Worm (Caenorhabditis elegans): ENCODE data around the gene F08F1.3.

Gene F08F1.3

ce11 chrX:8386068-8386851 is 42.4 kb upstream of the F08F1.3 start (continued):
- TF ChIP-seq nfyb-1 (GFP tag; IDR thresholded peaks at IDR 0.05) = peak; percentile 62
- peak; percentile 30 for TF ChIP-seq egrh-3 (GFP tag; IDR thresholded peaks at IDR 0.05)
- peak; percentile 73 for TF ChIP-seq rpc-1 (optimal IDR thresholded peaks at IDR 0.05)
- peak; percentile 85 for TF ChIP-seq rpc-1 (tag; optimal IDR thresholded peaks at IDR 0.05)
- no peak for TF ChIP-seq lin-54 (GFP tag; optimal IDR thresholded peaks at IDR 0.05)
- TF ChIP-seq ztf-18 (tag; optimal IDR thresholded peaks at IDR 0.05) = peak; percentile 20
- no peak for TF ChIP-seq F37B4.10 (GFP tag; IDR thresholded peaks at IDR 0.05)
- TF ChIP-seq hmg-1.2 (GFP tag; IDR thresholded peaks at IDR 0.05) = peak; percentile 78
- TF ChIP-seq F52B5.7 (tag; optimal IDR thresholded peaks at IDR 0.05) = no peak
- no peak for TF ChIP-seq F57A8.1 (GFP tag; optimal IDR thresholded peaks at IDR 0.05)
- peak; percentile 46; the same call in 1 of the 2 replicates for TF ChIP-seq cebp-1 (GFP tag; IDR thresholded peaks at IDR 0.05)
- peak; percentile 29 for TF ChIP-seq cebp-1 (tag; optimal IDR thresholded peaks at IDR 0.05)
- peak; percentile 33 for TF ChIP-seq mxl-1 (tag; optimal IDR thresholded peaks at IDR 0.05)
- TF ChIP-seq zfh-2 (GFP tag; conservative IDR thresholded peaks at IDR 0.05) = no peak
- TF ChIP-seq K12H6.12 (tag; optimal IDR thresholded peaks at IDR 0.05) = peak; percentile 21
- TF ChIP-seq ztf-25 (GFP tag; IDR thresholded peaks at IDR 0.05) = peak; percentile 67; the same call in 1 of the 2 replicates
- peak; percentile 85 for TF ChIP-seq lin-26 (GFP tag; IDR thresholded peaks at IDR 0.05)
- no peak for TF ChIP-seq nhr-179 (tag; optimal IDR thresholded peaks at IDR 0.05)
- TF ChIP-seq snpc-4 (GFP tag; optimal IDR thresholded peaks at IDR 0.05) = peak; percentile 39
- TF ChIP-seq snpc-4 (tag; optimal IDR thresholded peaks at IDR 0.05) = peak in 2 of 4 experiments; percentile 17 to 31
- peak; percentile 62 for TF ChIP-seq die-1 (tag; optimal IDR thresholded peaks at IDR 0.05)
- no peak for TF ChIP-seq ztf-22 (GFP tag; optimal IDR thresholded peaks at IDR 0.05)
- TF ChIP-seq dox-1 (GFP tag; IDR thresholded peaks at IDR 0.05) = peak; percentile 65
- peak in 1 of 3 experiments; percentile 75 for TF ChIP-seq lin-35 (GFP tag; optimal IDR thresholded peaks at IDR 0.05)
- no peak for TF ChIP-seq tlf-1 (GFP tag; optimal IDR thresholded peaks at IDR 0.05)
- TF ChIP-seq snpc-1.3 (tag; optimal IDR thresholded peaks at IDR 0.05; ENCODE audit: insufficient read depth) = peak; percentile 74
- TF ChIP-seq lir-1 (GFP tag; conservative IDR thresholded peaks at IDR 0.05) = 0 out of 2 replicates have a peak, but pooled peaks have one; percentile 34
- peak; percentile 43; the same call in 1 of the 2 replicates for TF ChIP-seq ekl-4 (GFP tag; IDR thresholded peaks at IDR 0.05)
- 0 out of 2 replicates have a peak, but pooled peaks have one; percentile 35 for TF ChIP-seq ztf-28 (GFP tag; IDR thresholded peaks at IDR 0.05)
- TF ChIP-seq pbrm-1 (GFP tag; IDR thresholded peaks at IDR 0.05) = peak; percentile 88
- TF ChIP-seq aptf-3 (GFP tag; IDR thresholded peaks at IDR 0.05) = no peak
- TF ChIP-seq somi-1 (GFP tag; optimal IDR thresholded peaks at IDR 0.05) = peak; percentile 18
- peak; percentile 44 for TF ChIP-seq D2030.7 (GFP tag; IDR thresholded peaks at IDR 0.05)
- no peak for TF ChIP-seq Y53F4B.3 (GFP tag; IDR thresholded peaks at IDR 0.05)

ce11 chrX:8390508-8390907 is 38.1 kb upstream of the F08F1.3 start:
- no peak for TF ChIP-seq madf-8 (GFP tag; conservative IDR thresholded peaks at IDR 0.05)
- TF ChIP-seq sdz-38 (tag; optimal IDR thresholded peaks at IDR 0.05) = no peak
- TF ChIP-seq F52B5.7 (tag; optimal IDR thresholded peaks at IDR 0.05) = no peak

DNA sequence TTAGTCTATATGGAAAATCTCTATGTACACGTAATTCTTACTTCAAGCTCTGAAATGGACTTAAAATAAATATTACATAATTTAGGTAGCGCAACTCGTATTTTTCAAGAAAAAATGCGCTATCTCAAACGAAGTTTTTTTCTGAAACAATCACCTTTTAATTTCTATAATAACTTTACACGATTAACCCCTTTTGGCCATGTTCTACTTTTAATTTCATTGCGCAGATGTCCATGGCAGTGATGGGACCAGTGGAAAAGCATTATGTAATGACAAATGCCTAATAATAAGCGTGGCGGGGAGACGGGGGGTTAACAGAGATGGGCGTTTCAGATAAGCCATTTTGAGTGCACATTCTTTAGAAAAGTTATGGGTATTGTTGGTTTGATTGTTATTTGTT is 37.1 kb upstream of the F08F1.3 start:
- no peak for TF ChIP-seq tlf-1 (GFP tag; optimal IDR thresholded peaks at IDR 0.05)
- TF ChIP-seq snpc-1.3 (tag; optimal IDR thresholded peaks at IDR 0.05; ENCODE audit: insufficient read depth) = no peak
- TF ChIP-seq ztf-3 (GFP tag; optimal IDR thresholded peaks at IDR 0.05) = no peak
- no peak for TF ChIP-seq ccch-3 (GFP tag; optimal IDR thresholded peaks at IDR 0.05)
- no peak for TF ChIP-seq nhr-120 (GFP tag; IDR thresholded peaks at IDR 0.05)
- no peak for TF ChIP-seq rcor-1 (GFP tag; IDR thresholded peaks at IDR 0.05)
- no peak for TF ChIP-seq B0261.1 (tag; optimal IDR thresholded peaks at IDR 0.05)
- TF ChIP-seq lin-26 (GFP tag; IDR thresholded peaks at IDR 0.05) = no peak
- TF ChIP-seq nhr-80 (tag; optimal IDR thresholded peaks at IDR 0.05) = no peak
- TF ChIP-seq efl-1 (GFP tag; optimal IDR thresholded peaks at IDR 0.05) = no peak
- TF ChIP-seq lin-40 (tag; optimal IDR thresholded peaks at IDR 0.05) = no peak
- TF ChIP-seq F49E8.2 (tag; optimal IDR thresholded peaks at IDR 0.05; ENCODE audit: insufficient read depth) = no peak
- TF ChIP-seq F23B12.7 (tag; optimal IDR thresholded peaks at IDR 0.05; ENCODE audit: insufficient read depth) = no peak
- TF ChIP-seq C17E4.6 (GFP tag; IDR thresholded peaks at IDR 0.05) = no peak
